Fruit fly (Drosophila melanogaster) whole organism, embryonic: ENCODE measurements around the gene CG18473.

Source experiments
- Awh ChIP-seq: fragments of 200-800 bp; sonication (Bioruptor generic); IDR thresholded peaks from 2 replicates; pipeline ENCODE4, ENCODE4 v1.3.6; 2022; ENCODE audit warnings: missing biosample characterization, missing genetic modification characterization
- B-H2 ChIP-seq: fragments of 200-800 bp; sonication (Bioruptor generic); optimal IDR thresholded peaks from 2 replicates; lab custom pipeline; 2018; ENCODE audit warnings: missing biosample characterization, mild to moderate bottlenecking, missing genetic modification characterization
- Blimp-1 ChIP-seq: fragments of 200-800 bp; sonication (Bioruptor generic); optimal IDR thresholded peaks from 3 replicates; lab custom pipeline; 2018; ENCODE audit warnings: missing biosample characterization, missing genetic modification characterization, mild to moderate bottlenecking, moderate library complexity, missing genetic modification reagents
- BtbVII ChIP-seq: fragments of 200-800 bp; sonication (Bioruptor generic); optimal IDR thresholded peaks from 3 replicates; lab custom pipeline; 2017; ENCODE audit warnings: missing biosample characterization, mild to moderate bottlenecking, missing genetic modification characterization
- CG10267 ChIP-seq: fragments of 200-800 bp; sonication (Bioruptor generic); optimal IDR thresholded peaks from 2 replicates; lab custom pipeline; 2018; ENCODE audit warnings: missing biosample characterization, mild to moderate bottlenecking, missing genetic modification characterization, moderate library complexity
- CG10959 ChIP-seq: fragments of 200-800 bp; sonication (Bioruptor generic); IDR thresholded peaks from 2 replicates; pipeline ENCODE4 v1.3.6; 2022; ENCODE audit warnings: missing biosample characterization, missing genetic modification characterization
- CG13894 ChIP-seq: fragments of 200-800 bp; sonication (Bioruptor generic); optimal IDR thresholded peaks from 3 replicates; lab custom pipeline; 2018; ENCODE audit warnings: missing biosample characterization, mild to moderate bottlenecking, missing genetic modification characterization, moderate library complexity
- CG1529 ChIP-seq: fragments of 200-800 bp; sonication (Bioruptor generic); optimal IDR thresholded peaks from 3 replicates; lab custom pipeline; 2018; ENCODE audit warnings: missing biosample characterization, missing genetic modification characterization
- CG15514 ChIP-seq: fragments of 200-800 bp; sonication (Bioruptor generic); optimal IDR thresholded peaks from 3 replicates; lab custom pipeline; 2017; ENCODE audit warnings: missing biosample characterization, missing genetic modification characterization, mild to moderate bottlenecking, moderate library complexity, missing genetic modification reagents
- CG15601 ChIP-seq: fragments of 200-800 bp; sonication (Bioruptor generic); optimal IDR thresholded peaks from 3 replicates; lab custom pipeline; 2019; ENCODE audit warnings: missing biosample characterization, mild to moderate bottlenecking, missing genetic modification characterization, moderate library complexity
- CG17328 ChIP-seq: fragments of 200-800 bp; sonication (Bioruptor generic); IDR thresholded peaks from 2 replicates; pipeline ENCODE4 v1.3.6; 2022; ENCODE audit warnings: missing biosample characterization, missing genetic modification characterization
- CG2712 ChIP-seq: fragments of 200-800 bp; optimal IDR thresholded peaks from 3 replicates; lab custom pipeline; 2019; ENCODE audit warnings: missing biosample characterization, mild to moderate bottlenecking, missing genetic modification characterization, moderate library complexity
- CG32532 ChIP-seq: fragments of 200-800 bp; sonication (Bioruptor generic); IDR thresholded peaks from 2 replicates; pipeline ENCODE4 v1.3.6; 2022; ENCODE audit warnings: missing biosample characterization, missing genetic modification characterization
- CG3407 ChIP-seq: fragments of 200-800 bp; sonication (Bioruptor generic); optimal IDR thresholded peaks from 2 replicates; lab custom pipeline; 2018; ENCODE audit warnings: missing biosample characterization, mild to moderate bottlenecking, missing genetic modification characterization
- CG34376 ChIP-seq: fragments of 200-800 bp; sonication (Bioruptor generic); optimal IDR thresholded peaks from 2 replicates; lab custom pipeline; 2018; ENCODE audit warnings: missing biosample characterization, mild to moderate bottlenecking, missing genetic modification characterization
- CG4282 ChIP-seq: fragments of 200-800 bp; sonication (Bioruptor generic); optimal IDR thresholded peaks from 2 replicates; lab custom pipeline; 2016; ENCODE audit warnings: missing biosample characterization, missing genetic modification characterization
- CG4707 ChIP-seq: fragments of 200-800 bp; sonication (Bioruptor generic); optimal IDR thresholded peaks from 2 replicates; lab custom pipeline; 2018; ENCODE audit warnings: missing biosample characterization, mild to moderate bottlenecking, missing genetic modification characterization, moderate library complexity
- CG4854 ChIP-seq: fragments of 200-800 bp; sonication (Bioruptor generic); optimal IDR thresholded peaks from 2 replicates; lab custom pipeline; 2016; ENCODE audit warnings: missing biosample characterization, missing genetic modification characterization, inconsistent platforms
- CG5953 ChIP-seq: fragments of 200-800 bp; sonication (Bioruptor generic); IDR thresholded peaks from 2 replicates; pipeline ENCODE4 v1.3.6; 2022; ENCODE audit warnings: missing biosample characterization, missing genetic modification characterization
- CG6854 ChIP-seq: fragments of 200-800 bp; sonication (Bioruptor generic); optimal IDR thresholded peaks from 3 replicates; lab custom pipeline; 2017; ENCODE audit warnings: missing biosample characterization, mild to moderate bottlenecking, missing genetic modification characterization
- CG7839 ChIP-seq: fragments of 200-800 bp; sonication (Bioruptor generic); optimal IDR thresholded peaks from 3 replicates; lab custom pipeline; 2018; ENCODE audit warnings: missing biosample characterization, mild to moderate bottlenecking, missing genetic modification characterization, moderate library complexity
- CG8281 ChIP-seq: fragments of 200-800 bp; sonication (Bioruptor generic); optimal IDR thresholded peaks from 2 replicates; lab custom pipeline; 2018; ENCODE audit warnings: missing biosample characterization, mild to moderate bottlenecking, missing genetic modification characterization, moderate library complexity
- CG8765 ChIP-seq: fragments of 200-800 bp; sonication (Bioruptor generic); IDR thresholded peaks from 2 replicates; pipeline ENCODE4 v1.3.6; 2022; ENCODE audit warnings: missing biosample characterization, missing genetic modification characterization
- CG9727 ChIP-seq: fragments of 200-800 bp; sonication (Bioruptor generic); optimal IDR thresholded peaks from 3 replicates; lab custom pipeline; 2017; ENCODE audit warnings: missing biosample characterization, mild to moderate bottlenecking, missing genetic modification characterization
- CG9932 ChIP-seq: fragments of 200-800 bp; sonication (Bioruptor generic); IDR thresholded peaks from 2 replicates; pipeline ENCODE4 v1.3.6; 2022; ENCODE audit warnings: missing biosample characterization, missing genetic modification characterization
- Camta ChIP-seq: fragments of 200-800 bp; sonication (Bioruptor generic); optimal IDR thresholded peaks from 2 replicates; lab custom pipeline; 2016; ENCODE audit warnings: missing biosample characterization, missing genetic modification characterization
- CoRest ChIP-seq: fragments of 200-800 bp; sonication (Bioruptor generic); optimal IDR thresholded peaks from 3 replicates; lab custom pipeline; 2018; ENCODE audit warnings: missing biosample characterization, mild to moderate bottlenecking, missing genetic modification characterization, moderate library complexity
- Dbx ChIP-seq: fragments of 200-800 bp; sonication (Bioruptor generic); IDR thresholded peaks from 3 replicates; pipeline ENCODE4 v1.3.6; 2022; ENCODE audit warnings: missing biosample characterization, missing genetic modification characterization
- HLH54F ChIP-seq: fragments of 200-800 bp; sonication (Bioruptor generic); optimal IDR thresholded peaks from 3 replicates; lab custom pipeline; 2016; ENCODE audit warnings: missing biosample characterization, missing genetic modification characterization
- Hsf ChIP-seq: fragments of 200-800 bp; sonication (Bioruptor generic); optimal IDR thresholded peaks from 3 replicates; lab custom pipeline; 2016; ENCODE audit warnings: missing biosample characterization, missing genetic modification characterization
- MESR4 ChIP-seq: fragments of 200-800 bp; sonication (Bioruptor generic); optimal IDR thresholded peaks from 2 replicates; lab custom pipeline; 2018; ENCODE audit warnings: missing biosample characterization, mild to moderate bottlenecking, missing genetic modification characterization, moderate library complexity
- NK7.1 ChIP-seq: fragments of 200-800 bp; sonication (Bioruptor generic); optimal IDR thresholded peaks from 3 replicates; lab custom pipeline; 2016; ENCODE audit warnings: missing biosample characterization, missing genetic modification characterization
- Nf-YC ChIP-seq: fragments of 200-800 bp; optimal IDR thresholded peaks from 3 replicates; lab custom pipeline; 2019; ENCODE audit warnings: missing biosample characterization, mild to moderate bottlenecking, missing genetic modification characterization, moderate library complexity
- Opbp ChIP-seq: fragments of 200-800 bp; sonication (Bioruptor generic); IDR thresholded peaks from 3 replicates; pipeline ENCODE4 v1.3.6; 2022; ENCODE audit warnings: missing biosample characterization, missing genetic modification characterization; ENCODE audit not compliant: partially characterized antibody
- ab ChIP-seq: fragments of 200-800 bp; sonication (Bioruptor generic); optimal IDR thresholded peaks from 2 replicates; lab custom pipeline; 2016; ENCODE audit warnings: missing biosample characterization, missing genetic modification characterization
- ac ChIP-seq: fragments of 200-800 bp; sonication (Bioruptor generic); optimal IDR thresholded peaks from 3 replicates; lab custom pipeline; 2017; ENCODE audit warnings: missing biosample characterization, mild to moderate bottlenecking, missing genetic modification characterization
- az2 ChIP-seq: fragments of 200-800 bp; sonication (Bioruptor generic); optimal IDR thresholded peaks from 3 replicates; lab custom pipeline; 2016; ENCODE audit warnings: missing biosample characterization, missing genetic modification characterization
- dati ChIP-seq: fragments of 200-800 bp; sonication (Bioruptor generic); IDR thresholded peaks from 2 replicates; pipeline ENCODE4 v1.3.6; 2022; ENCODE audit warnings: missing biosample characterization, missing genetic modification characterization
- esg ChIP-seq: fragments of 200-800 bp; sonication (Bioruptor generic); conservative IDR thresholded peaks from 2 replicates; pipeline ENCODE4 v1.3.6; 2022; ENCODE audit warnings: missing biosample characterization, missing genetic modification characterization
- grn ChIP-seq: fragments of 200-800 bp; sonication (Bioruptor generic); optimal IDR thresholded peaks from 3 replicates; lab custom pipeline; 2017; ENCODE audit warnings: missing biosample characterization, missing genetic modification characterization
- her ChIP-seq: fragments of 200-800 bp; sonication (Bioruptor generic); optimal IDR thresholded peaks from 2 replicates; lab custom pipeline; 2016; ENCODE audit warnings: missing biosample characterization, missing genetic modification characterization
- insv ChIP-seq, 2 experiments: fragments of 200-800 bp; sonication (Bioruptor generic); optimal IDR thresholded peaks; 3 replicates each; lab custom pipeline; 2016 to 2018; ENCODE audit warnings: missing biosample characterization in 2 of 2, missing genetic modification characterization in 2 of 2
- lbe ChIP-seq: fragments of 200-800 bp; sonication (Bioruptor generic); optimal IDR thresholded peaks from 2 replicates; lab custom pipeline; 2016; ENCODE audit warnings: missing biosample characterization, mild to moderate bottlenecking, missing genetic modification characterization
- mirr ChIP-seq: fragments of 200-800 bp; sonication (Bioruptor generic); optimal IDR thresholded peaks from 3 replicates; lab custom pipeline; 2018; ENCODE audit warnings: missing biosample characterization, mild to moderate bottlenecking, missing genetic modification characterization
- ranshi ChIP-seq: fragments of 200-800 bp; sonication (Bioruptor generic); IDR thresholded peaks from 2 replicates; pipeline ENCODE4 v1.3.6; 2022; ENCODE audit warnings: missing biosample characterization, missing genetic modification characterization
- scrt ChIP-seq: fragments of 200-800 bp; sonication (Bioruptor generic); optimal IDR thresholded peaks from 2 replicates; lab custom pipeline; 2018; ENCODE audit warnings: missing biosample characterization, mild to moderate bottlenecking, missing genetic modification characterization, moderate library complexity
- seq ChIP-seq: fragments of 200-800 bp; sonication (Bioruptor generic); IDR thresholded peaks from 2 replicates; pipeline ENCODE4 v1.3.6; 2022; ENCODE audit warnings: missing biosample characterization, missing genetic modification characterization
- sqz ChIP-seq: fragments of 200-800 bp; sonication (Bioruptor generic); optimal IDR thresholded peaks from 3 replicates; lab custom pipeline; 2018; ENCODE audit warnings: missing biosample characterization, mild to moderate bottlenecking, missing genetic modification characterization
- wek ChIP-seq: fragments of 200-800 bp; sonication (Bioruptor generic); optimal IDR thresholded peaks from 3 replicates; lab custom pipeline; 2018; ENCODE audit warnings: missing biosample characterization, mild to moderate bottlenecking, missing genetic modification characterization, moderate library complexity

Gene CG18473

dm6 chr3R:9394385-9395042 is 31.4 kb downstream of the CG18473 start, which contains the start of gene FER (continued):
- TF ChIP-seq CG4282 (peak; percentile 19), CG15601 (tag; lab: Kevin White, UChicago) (peak; percentile 5), CG4707 (GFP tag; lab: Kevin White, UChicago) (peak; percentile 69), ab (GFP tag; lab: Kevin White, UChicago) (no peak), CG9932 (GFP tag; lab: Robert Waterston, UW) (peak; percentile 32; the same call in 1 of the 2 replicates), CG32532 (GFP tag; lab: Robert Waterston, UW) (peak; percentile 69; the same call in 1 of the 2 replicates), CG6854 (GFP tag; lab: Kevin White, UChicago) (peak; percentile 69), seq (GFP tag; lab: Robert Waterston, UW) (no peak; the same call in 1 of the 2 replicates), CG9727 (no peak), ac (peak; percentile 12), esg (GFP tag; lab: Robert Waterston, UW) (no peak), CG3407 (GFP tag; lab: Kevin White, UChicago) (no peak), CG8281 (tag; lab: Kevin White, UChicago) (no peak), B-H2 (GFP tag; lab: Kevin White, UChicago) (peak; percentile 43), CoRest (no peak), her (peak; percentile 61), Awh (0 out of 2 replicates have a peak, but pooled peaks have one; percentile 45), Blimp-1 (peak; percentile 3), az2 (GFP tag; lab: Kevin White, UChicago) (no peak), CG34376 (peak; percentile 76), Hsf (no peak), CG5953 (peak; percentile 22; the same call in 1 of the 2 replicates), CG17328 (0 out of 2 replicates have a peak, but pooled peaks have one; percentile 9), NK7.1 (GFP tag; lab: Kevin White, UChicago) (peak; percentile 5), CG1529 (GFP tag; lab: Kevin White, UChicago) (peak; percentile 35), scrt (GFP tag; lab: Kevin White, UChicago) (peak; percentile 57), CG10959 (GFP tag; lab: Robert Waterston, UW) (no peak), HLH54F (peak; percentile 0), lbe (GFP tag; lab: Kevin White, UChicago) (peak; percentile 19), Opbp (GFP tag; lab: Robert Waterston, UW) (peak; percentile 70), CG2712 (tag; lab: Kevin White, UChicago) (peak; percentile 17), CG10267 (peak; percentile 24), ranshi (GFP tag; lab: Robert Waterston, UW) (peak; percentile 8; the same call in 1 of the 2 replicates), CG4854 (GFP tag; lab: Kevin White, UChicago) (peak; percentile 10), MESR4 (GFP tag; lab: Kevin White, UChicago) (peak; percentile 2), CG15514 (GFP tag; lab: Kevin White, UChicago) (peak; percentile 63), CG7839 (tag; lab: Kevin White, UChicago) (peak; percentile 36), BtbVII (GFP tag; lab: Kevin White, UChicago) (peak; percentile 69), insv (GFP tag; optimal IDR thresholded peaks at IDR 0.05; lab: Kevin White, UChicago) (peak in 1 of 2 experiments; percentile 47), Dbx (GFP tag; lab: Robert Waterston, UW) (peak; percentile 78; the same call in 2 of the 3 replicates), CG13894 (tag; lab: Kevin White, UChicago) (peak; percentile 80), sqz (GFP tag; lab: Kevin White, UChicago) (peak; percentile 26), Nf-YC (tag; lab: Kevin White, UChicago) (peak; percentile 57), Camta (GFP tag; lab: Kevin White, UChicago) (peak; percentile 12), dati (0 out of 2 replicates have a peak, but pooled peaks have one; percentile 12), wek (GFP tag; lab: Kevin White, UChicago) (peak; percentile 63), CG8765 (GFP tag; lab: Robert Waterston, UW) (no peak), mirr (peak; percentile 54), grn (GFP tag; lab: Kevin White, UChicago) (peak; percentile 24)
